Fruit fly (Drosophila melanogaster) whole organism, pupa: ENCODE results near the gene Mcm6.
A peak's percentile ranks its signal among the peaks of the same experiment; 100 is the strongest.

ENCODE experiments used
- CG10348 ChIP-seq: fragments of 200-800 bp; sonication (Bioruptor generic); IDR thresholded peaks from 2 replicates; pipeline ENCODE4 v1.3.6; 2022; ENCODE audit warnings: missing biosample characterization, missing genetic modification characterization
- CG12605 ChIP-seq: fragments of 200-800 bp; sonication (Bioruptor generic); IDR thresholded peaks from 2 replicates; pipeline ENCODE4 v1.3.6; 2022; ENCODE audit warnings: missing biosample characterization, missing genetic modification characterization
- CG13204 ChIP-seq: fragments of 200-800 bp; sonication (Bioruptor generic); optimal IDR thresholded peaks from 2 replicates; lab custom pipeline; 2018; ENCODE audit warnings: missing biosample characterization, mild to moderate bottlenecking, missing genetic modification characterization, moderate library complexity
- CG14655 ChIP-seq: fragments of 200-800 bp; sonication (Bioruptor generic); optimal IDR thresholded peaks from 3 replicates; lab custom pipeline; 2017; ENCODE audit warnings: mild to moderate bottlenecking, missing biosample characterization, missing genetic modification reagents, missing genetic modification characterization
- CG15710 ChIP-seq: fragments of 200-800 bp; sonication (Bioruptor generic); optimal IDR thresholded peaks from 2 replicates; lab custom pipeline; 2018; ENCODE audit warnings: missing biosample characterization, mild to moderate bottlenecking, missing genetic modification characterization, moderate library complexity
- CG17806 ChIP-seq: fragments of 200-800 bp; sonication (Bioruptor generic); optimal IDR thresholded peaks from 2 replicates; lab custom pipeline; 2018; ENCODE audit warnings: missing biosample characterization, mild to moderate bottlenecking, missing genetic modification characterization, moderate library complexity
- EcR ChIP-seq: fragments of 200-800 bp; sonication (Bioruptor generic); optimal IDR thresholded peaks from 3 replicates; lab custom pipeline; 2019; ENCODE audit warnings: missing biosample characterization, missing genetic modification characterization, mild to moderate bottlenecking, moderate library complexity, missing genetic modification reagents
- Ets98B ChIP-seq: fragments of 200-800 bp; sonication (Bioruptor generic); IDR thresholded peaks from 2 replicates; pipeline ENCODE4 v1.3.6; 2022; ENCODE audit warnings: missing biosample characterization, missing genetic modification characterization
- Snoo ChIP-seq: fragments of 200-800 bp; sonication (Bioruptor generic); optimal IDR thresholded peaks from 3 replicates; lab custom pipeline; 2017; ENCODE audit warnings: missing biosample characterization, mild to moderate bottlenecking, missing genetic modification characterization, inconsistent platforms
- fd96Ca ChIP-seq: fragments of 200-800 bp; sonication (Bioruptor generic); IDR thresholded peaks from 3 replicates; pipeline ENCODE4 v1.3.6; 2022; ENCODE audit warnings: missing biosample characterization, missing genetic modification characterization

- TF ChIP-seq CG13204 (GFP tag; lab: Kevin White, UChicago) (no peak), CG12605 (GFP tag; lab: Robert Waterston, UW) (0 out of 2 replicates have a peak, but pooled peaks have one; percentile 5), fd96Ca (GFP tag; lab: Robert Waterston, UW) (no peak), CG14655 (GFP tag; lab: Kevin White, UChicago) (peak; percentile 64), Snoo (tag; lab: Kevin White, UChicago) (no peak), EcR (GFP tag; lab: Kevin White, UChicago) (no peak), CG15710 (peak; percentile 6), CG17806 (tag; lab: Kevin White, UChicago) (peak; percentile 6), Ets98B (GFP tag; lab: Robert Waterston, UW) (no peak), CG10348 (GFP tag; lab: Robert Waterston, UW) (no peak)
Observed at dm6 chrX:6703237-6703636, 29.1 kb downstream of the Mcm6 start.
